Fruit fly (Drosophila melanogaster) whole organism, pupa: ENCODE results near the gene Oseg1.

ENCODE experiments used
- CG10348 ChIP-seq: fragments of 200-800 bp; sonication (Bioruptor generic); IDR thresholded peaks from 2 replicates; pipeline ENCODE4 v1.3.6; 2022; ENCODE audit warnings: missing biosample characterization, missing genetic modification characterization
- CG12605 ChIP-seq: fragments of 200-800 bp; sonication (Bioruptor generic); IDR thresholded peaks from 2 replicates; pipeline ENCODE4 v1.3.6; 2022; ENCODE audit warnings: missing biosample characterization, missing genetic modification characterization
- CG13204 ChIP-seq: fragments of 200-800 bp; sonication (Bioruptor generic); optimal IDR thresholded peaks from 2 replicates; lab custom pipeline; 2018; ENCODE audit warnings: missing biosample characterization, mild to moderate bottlenecking, missing genetic modification characterization, moderate library complexity
- CG14655 ChIP-seq: fragments of 200-800 bp; sonication (Bioruptor generic); optimal IDR thresholded peaks from 3 replicates; lab custom pipeline; 2017; ENCODE audit warnings: mild to moderate bottlenecking, missing biosample characterization, missing genetic modification reagents, missing genetic modification characterization
- CG15710 ChIP-seq: fragments of 200-800 bp; sonication (Bioruptor generic); optimal IDR thresholded peaks from 2 replicates; lab custom pipeline; 2018; ENCODE audit warnings: missing biosample characterization, mild to moderate bottlenecking, missing genetic modification characterization, moderate library complexity
- CG17806 ChIP-seq: fragments of 200-800 bp; sonication (Bioruptor generic); optimal IDR thresholded peaks from 2 replicates; lab custom pipeline; 2018; ENCODE audit warnings: missing biosample characterization, mild to moderate bottlenecking, missing genetic modification characterization, moderate library complexity
- CG32121 ChIP-seq: fragments of 200-800 bp; sonication (Bioruptor generic); IDR thresholded peaks from 2 replicates; pipeline ENCODE4 v1.3.6; 2022; ENCODE audit warnings: missing biosample characterization, missing genetic modification characterization
- CG34367 ChIP-seq: fragments of 200-800 bp; sonication (Bioruptor generic); optimal IDR thresholded peaks from 2 replicates; lab custom pipeline; 2018; ENCODE audit warnings: missing biosample characterization, mild to moderate bottlenecking, missing genetic modification characterization
- CG4496 ChIP-seq: fragments of 200-800 bp; sonication (Bioruptor generic); IDR thresholded peaks from 3 replicates; pipeline ENCODE4 v1.3.6; 2022; ENCODE audit warnings: missing biosample characterization, missing genetic modification characterization
- CG8159 ChIP-seq: fragments of 200-800 bp; sonication (Bioruptor generic); optimal IDR thresholded peaks from 3 replicates; lab custom pipeline; 2018; ENCODE audit warnings: missing biosample characterization, mild to moderate bottlenecking, missing genetic modification characterization, moderate library complexity
- CG8301 ChIP-seq: fragments of 200-800 bp; sonication (Bioruptor generic); optimal IDR thresholded peaks from 2 replicates; lab custom pipeline; 2018; ENCODE audit warnings: missing biosample characterization, mild to moderate bottlenecking, missing genetic modification characterization
- CG9948 ChIP-seq: fragments of 200-800 bp; sonication (Bioruptor generic); optimal IDR thresholded peaks from 2 replicates; lab custom pipeline; 2018; ENCODE audit warnings: missing biosample characterization, mild to moderate bottlenecking, missing genetic modification characterization, moderate library complexity
- D1 ChIP-seq: fragments of 200-800 bp; sonication (Bioruptor generic); optimal IDR thresholded peaks from 2 replicates; lab custom pipeline; 2018; ENCODE audit warnings: missing biosample characterization, mild to moderate bottlenecking, missing genetic modification characterization, moderate library complexity
- EcR ChIP-seq: fragments of 200-800 bp; sonication (Bioruptor generic); optimal IDR thresholded peaks from 3 replicates; lab custom pipeline; 2019; ENCODE audit warnings: missing biosample characterization, missing genetic modification characterization, mild to moderate bottlenecking, moderate library complexity, missing genetic modification reagents
- Ets98B ChIP-seq: fragments of 200-800 bp; sonication (Bioruptor generic); IDR thresholded peaks from 2 replicates; pipeline ENCODE4 v1.3.6; 2022; ENCODE audit warnings: missing biosample characterization, missing genetic modification characterization
- Pif1A ChIP-seq: fragments of 200-800 bp; sonication (Bioruptor generic); optimal IDR thresholded peaks from 3 replicates; lab custom pipeline; 2016; ENCODE audit warnings: missing biosample characterization, missing genetic modification characterization
- Pif1B ChIP-seq: fragments of 200-800 bp; sonication (Bioruptor generic); optimal IDR thresholded peaks from 3 replicates; lab custom pipeline; 2016; ENCODE audit warnings: missing biosample characterization, missing genetic modification characterization
- Snoo ChIP-seq: fragments of 200-800 bp; sonication (Bioruptor generic); optimal IDR thresholded peaks from 3 replicates; lab custom pipeline; 2017; ENCODE audit warnings: missing biosample characterization, mild to moderate bottlenecking, missing genetic modification characterization, inconsistent platforms
- fd96Ca ChIP-seq: fragments of 200-800 bp; sonication (Bioruptor generic); IDR thresholded peaks from 3 replicates; pipeline ENCODE4 v1.3.6; 2022; ENCODE audit warnings: missing biosample characterization, missing genetic modification characterization
- gl ChIP-seq: fragments of 200-800 bp; sonication (Bioruptor generic); optimal IDR thresholded peaks from 2 replicates; lab custom pipeline; 2018; ENCODE audit warnings: missing biosample characterization, mild to moderate bottlenecking, missing genetic modification characterization
- rn ChIP-seq: fragments of 200-800 bp; sonication (Bioruptor generic); IDR thresholded peaks from 2 replicates; pipeline ENCODE4 v1.3.6; 2022; ENCODE audit warnings: missing biosample characterization, missing genetic modification characterization

Oseg1 gene

dm6 chr3L:8423156-8423555 is 10.5 kb upstream of the Oseg1 start:
- TF ChIP-seq CG13204 (GFP tag; lab: Kevin White, UChicago) (no peak), CG15710 (tag; lab: Kevin White, UChicago) (peak; percentile 21), CG34367 (tag; lab: Kevin White, UChicago) (no peak), Ets98B (no peak), CG9948 (tag; lab: Kevin White, UChicago) (peak; percentile 7), D1 (tag; lab: Kevin White, UChicago) (peak; percentile 18), Pif1B (GFP tag; lab: Kevin White, UChicago) (peak; percentile 20), CG32121 (GFP tag; lab: Robert Waterston, UW) (no peak), CG10348 (GFP tag; lab: Robert Waterston, UW) (no peak), rn (GFP tag; lab: Robert Waterston, UW) (no peak), CG17806 (tag; lab: Kevin White, UChicago) (peak; percentile 15), Pif1A (GFP tag; lab: Kevin White, UChicago) (no peak), CG14655 (GFP tag; lab: Kevin White, UChicago) (no peak), CG4496 (no peak), CG8159 (peak; percentile 40), CG8301 (tag; lab: Kevin White, UChicago) (peak; percentile 24)

dm6 chr3L:8421808-8422586 is 9.4 kb upstream of the Oseg1 start, which contains the start of gene CG32354:
Gene CG32354, minus strand, starts transcription at chr3L:8422205.
- peak; percentile 63 for TF ChIP-seq gl (tag; lab: Kevin White, UChicago)
- no peak for TF ChIP-seq Pif1B (GFP tag; lab: Kevin White, UChicago)
- peak; percentile 16 for TF ChIP-seq CG8301 (tag; lab: Kevin White, UChicago)
- TF ChIP-seq rn (GFP tag; lab: Robert Waterston, UW): no peak
- TF ChIP-seq EcR (GFP tag; lab: Kevin White, UChicago): no peak
- no peak for TF ChIP-seq fd96Ca (GFP tag; lab: Robert Waterston, UW)
- peak; percentile 3 for TF ChIP-seq CG8159
- no peak for TF ChIP-seq CG9948 (tag; lab: Kevin White, UChicago)
- no peak for TF ChIP-seq D1 (tag; lab: Kevin White, UChicago)
- peak; percentile 46 for TF ChIP-seq CG14655 (GFP tag; lab: Kevin White, UChicago)
- peak; percentile 10 for TF ChIP-seq Pif1A (GFP tag; lab: Kevin White, UChicago)
- no peak for TF ChIP-seq CG15710 (tag; lab: Kevin White, UChicago)
- TF ChIP-seq Ets98B: no peak; the same call in 1 of the 2 replicates
- 0 out of 3 replicates have a peak, but pooled peaks have one; percentile 20 for TF ChIP-seq CG4496
- TF ChIP-seq CG12605: peak; percentile 24; the same call in 1 of the 2 replicates
- no peak for TF ChIP-seq CG32121 (GFP tag; lab: Robert Waterston, UW)
- no peak for TF ChIP-seq CG13204 (GFP tag; lab: Kevin White, UChicago)
- TF ChIP-seq CG17806 (tag; lab: Kevin White, UChicago): no peak
- TF ChIP-seq CG34367 (tag; lab: Kevin White, UChicago): no peak
- TF ChIP-seq Snoo (tag; lab: Kevin White, UChicago): no peak
- TF ChIP-seq CG10348 (GFP tag; lab: Robert Waterston, UW): no peak

dm6 chr3L:8421361-8421760 is 8.7 kb upstream of the Oseg1 start:
- TF ChIP-seq Pif1A (GFP tag; lab: Kevin White, UChicago) (no peak), CG34367 (tag; lab: Kevin White, UChicago) (no peak), EcR (GFP tag; lab: Kevin White, UChicago) (peak; percentile 32), Pif1B (GFP tag; lab: Kevin White, UChicago) (no peak)

dm6 chr3L:8419622-8420176 is 7.1 kb upstream of the Oseg1 start:
- TF ChIP-seq CG4496: no peak
- no peak for TF ChIP-seq gl (tag; lab: Kevin White, UChicago)
- no peak for TF ChIP-seq Snoo (tag; lab: Kevin White, UChicago)
- no peak for TF ChIP-seq CG32121 (GFP tag; lab: Robert Waterston, UW)
- TF ChIP-seq fd96Ca (GFP tag; lab: Robert Waterston, UW): no peak
- no peak for TF ChIP-seq CG9948 (tag; lab: Kevin White, UChicago)
- no peak for TF ChIP-seq CG8301 (tag; lab: Kevin White, UChicago)
- TF ChIP-seq Pif1B (GFP tag; lab: Kevin White, UChicago): no peak
- TF ChIP-seq CG8159: no peak
- TF ChIP-seq D1 (tag; lab: Kevin White, UChicago): no peak
- no peak for TF ChIP-seq CG15710 (tag; lab: Kevin White, UChicago)
- TF ChIP-seq CG14655 (GFP tag; lab: Kevin White, UChicago): no peak

- TF ChIP-seq EcR (GFP tag; lab: Kevin White, UChicago): no peak
- TF ChIP-seq Pif1A (GFP tag; lab: Kevin White, UChicago): peak; percentile 88
- TF ChIP-seq CG4496: peak; percentile 96
- TF ChIP-seq CG10348 (GFP tag; lab: Robert Waterston, UW): peak; percentile 33; the same call in 1 of the 2 replicates
- peak; percentile 38 for TF ChIP-seq Snoo (tag; lab: Kevin White, UChicago)
- TF ChIP-seq D1 (tag; lab: Kevin White, UChicago): no peak
- TF ChIP-seq CG17806 (tag; lab: Kevin White, UChicago): peak; percentile 76
- peak; percentile 67 for TF ChIP-seq CG15710 (tag; lab: Kevin White, UChicago)
- TF ChIP-seq rn (GFP tag; lab: Robert Waterston, UW): peak; percentile 84
- peak; percentile 74 for TF ChIP-seq CG9948 (tag; lab: Kevin White, UChicago)
- peak; percentile 94 for TF ChIP-seq CG32121 (GFP tag; lab: Robert Waterston, UW)
- TF ChIP-seq CG14655 (GFP tag; lab: Kevin White, UChicago): peak; percentile 92
- peak; percentile 94 for TF ChIP-seq Ets98B
- TF ChIP-seq CG34367 (tag; lab: Kevin White, UChicago): peak; percentile 69
- TF ChIP-seq fd96Ca (GFP tag; lab: Robert Waterston, UW): peak; percentile 96
- TF ChIP-seq CG8301 (tag; lab: Kevin White, UChicago): peak; percentile 92
- TF ChIP-seq CG12605: peak; percentile 86
- TF ChIP-seq gl (tag; lab: Kevin White, UChicago): peak; percentile 35
- TF ChIP-seq CG8159: peak; percentile 71
- TF ChIP-seq CG13204 (GFP tag; lab: Kevin White, UChicago): no peak
- TF ChIP-seq Pif1B (GFP tag; lab: Kevin White, UChicago): peak; percentile 74
Measured at dm6 chr3L:8418984-8419383, 6.4 kb upstream of the Oseg1 start.
